Fruit fly (Drosophila melanogaster): Measurements from ENCODE around the gene Prosbeta4.

The Prosbeta4 gene

DNA sequence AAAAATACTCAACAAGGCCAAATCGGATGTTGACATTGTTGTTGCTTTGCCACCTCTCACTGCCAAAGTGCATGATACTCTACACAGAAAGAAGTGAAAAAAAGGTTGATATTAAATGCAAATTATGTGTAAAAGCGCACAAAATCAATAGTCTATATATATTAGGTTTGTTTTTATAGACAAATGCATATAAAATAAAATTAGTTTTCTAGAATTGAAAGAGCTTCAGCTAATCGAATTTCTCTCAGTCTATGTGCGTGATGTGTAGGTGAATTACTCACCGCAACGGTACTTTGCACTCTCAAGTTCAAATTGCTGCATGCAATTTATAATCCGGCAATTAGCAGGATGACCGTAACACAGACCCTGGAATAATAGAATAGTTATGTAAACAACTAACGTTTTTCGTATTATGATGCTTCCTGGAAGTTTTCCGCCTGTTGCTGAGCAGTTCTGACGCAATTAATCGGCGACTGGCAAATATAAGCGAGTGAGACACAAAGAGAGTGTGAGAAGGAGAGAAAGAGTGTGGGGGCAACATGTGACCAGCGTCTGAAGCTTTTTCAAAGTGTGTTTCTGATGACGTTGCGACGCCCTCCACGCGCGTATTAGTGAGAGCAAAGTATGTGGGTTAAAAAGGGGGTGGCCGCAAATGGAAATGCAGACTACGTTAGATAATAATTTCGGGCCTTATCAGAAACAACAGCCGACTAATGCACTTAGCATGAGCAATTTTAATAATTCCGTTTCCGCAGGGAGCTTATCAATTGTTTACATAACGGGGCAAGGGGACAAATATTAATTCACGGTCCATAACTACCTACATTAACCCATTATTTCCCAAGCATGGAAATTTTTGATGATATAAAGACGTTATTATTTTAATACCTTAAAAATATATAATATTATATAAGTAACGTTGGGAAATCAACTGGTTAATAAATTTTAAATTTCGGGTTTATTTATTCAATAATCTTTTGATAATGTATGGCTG is 10.9 kb downstream of the Prosbeta4 start (continued):
- no peak for TF ChIP-seq hkb (optimal IDR thresholded peaks at IDR 0.05)
- peak; percentile 94 for TF ChIP-seq hkb (GFP tag; IDR thresholded peaks at IDR 0.05)
- TF ChIP-seq Drgx (GFP tag; IDR thresholded peaks at IDR 0.05): peak; percentile 97
- peak; percentile 67 for TF ChIP-seq shn (GFP tag; optimal IDR thresholded peaks at IDR 0.05)
- no peak for TF ChIP-seq CG8478 (optimal IDR thresholded peaks at IDR 0.05)
- peak; percentile 51 for TF ChIP-seq CG7786 (GFP tag; optimal IDR thresholded peaks at IDR 0.05)
- peak; percentile 98 for TF ChIP-seq Awh (GFP tag; IDR thresholded peaks at IDR 0.05)
- TF ChIP-seq CG8281 (tag; optimal IDR thresholded peaks at IDR 0.05): peak; percentile 71
- peak; percentile 85 for TF ChIP-seq jing (GFP tag; optimal IDR thresholded peaks at IDR 0.05)
- peak; percentile 91 for TF ChIP-seq sob (GFP tag; IDR thresholded peaks at IDR 0.05)
- peak; percentile 81 for TF ChIP-seq danr (GFP tag; IDR thresholded peaks at IDR 0.05)
- peak; percentile 59 for TF ChIP-seq org-1 (GFP tag; optimal IDR thresholded peaks at IDR 0.05)
- TF ChIP-seq CG6654 (GFP tag; optimal IDR thresholded peaks at IDR 0.05): peak; percentile 76
- TF ChIP-seq CG30403 (GFP tag; optimal IDR thresholded peaks at IDR 0.05): peak; percentile 94
- TF ChIP-seq sens (GFP tag): peak; percentile 98
- peak; percentile 91 for TF ChIP-seq Rx (GFP tag; IDR thresholded peaks at IDR 0.05)
- TF ChIP-seq Adf1 (GFP tag; IDR thresholded peaks at IDR 0.05): peak; percentile 67
- TF ChIP-seq fru (optimal IDR thresholded peaks at IDR 0.05): no peak
- TF ChIP-seq lola (GFP tag; optimal IDR thresholded peaks at IDR 0.05): peak in 1 of 3 experiments; percentile 65
- TF ChIP-seq Ada2b (GFP tag; IDR thresholded peaks at IDR 0.05): peak; percentile 87
- TF ChIP-seq CG10959 (GFP tag; IDR thresholded peaks at IDR 0.05): peak; percentile 93
- TF ChIP-seq CG18764 (GFP tag; optimal IDR thresholded peaks at IDR 0.05): peak; percentile 91
- peak; percentile 36 for TF ChIP-seq Usf (GFP tag; optimal IDR thresholded peaks at IDR 0.05)
- peak; percentile 88 for TF ChIP-seq croc (GFP tag; conservative IDR thresholded peaks at IDR 0.05)
- TF ChIP-seq ci (GFP tag; IDR thresholded peaks at IDR 0.05): peak; percentile 97
- peak; percentile 77 for TF ChIP-seq Hr3 (GFP tag; optimal IDR thresholded peaks at IDR 0.05)
- TF ChIP-seq CG5180 (GFP tag; optimal IDR thresholded peaks at IDR 0.05): peak; percentile 82
- peak; percentile 78 for TF ChIP-seq CG12299 (tag; optimal IDR thresholded peaks at IDR 0.05)
- TF ChIP-seq onecut (GFP tag; IDR thresholded peaks at IDR 0.05): peak; percentile 88
- TF ChIP-seq CG2875 (GFP tag; optimal IDR thresholded peaks at IDR 0.05): peak; percentile 87
- peak; percentile 57 for TF ChIP-seq CrebB (tag; optimal IDR thresholded peaks at IDR 0.05)
- TF ChIP-seq nerfin-1 (tag; optimal IDR thresholded peaks at IDR 0.05): peak; percentile 87
- TF ChIP-seq row (GFP tag; IDR thresholded peaks at IDR 0.05): peak; percentile 93
- TF ChIP-seq sna (GFP tag; IDR thresholded peaks at IDR 0.05; ENCODE audit: partially characterized antibody): no peak
- peak; percentile 94 for TF ChIP-seq so (GFP tag; IDR thresholded peaks at IDR 0.05)
- peak; percentile 57 for TF ChIP-seq cg (GFP tag; optimal IDR thresholded peaks at IDR 0.05)
- TF ChIP-seq CG14860 (GFP tag; IDR thresholded peaks at IDR 0.05; ENCODE audit: partially characterized antibody): no peak
- no peak for TF ChIP-seq h (optimal IDR thresholded peaks at IDR 0.05)
- TF ChIP-seq lilli (GFP tag; optimal IDR thresholded peaks at IDR 0.05): peak; percentile 88
- peak; percentile 93 for TF ChIP-seq Atf6 (GFP tag; IDR thresholded peaks at IDR 0.05)
- TF ChIP-seq Bdp1 (GFP tag; optimal IDR thresholded peaks at IDR 0.05): peak; percentile 35
- peak; percentile 61 for TF ChIP-seq psq (GFP tag; optimal IDR thresholded peaks at IDR 0.05)
- TF ChIP-seq CG15073 (GFP tag; optimal IDR thresholded peaks at IDR 0.05): peak; percentile 42
- TF ChIP-seq nmo (GFP tag; optimal IDR thresholded peaks at IDR 0.05): peak; percentile 95
- peak; percentile 55 for TF ChIP-seq grn (GFP tag; optimal IDR thresholded peaks at IDR 0.05)
- TF ChIP-seq crp (GFP tag; optimal IDR thresholded peaks at IDR 0.05): peak in 1 of 2 experiments; percentile 47
- peak; percentile 91 for TF ChIP-seq Oaz (GFP tag; IDR thresholded peaks at IDR 0.05)
- TF ChIP-seq Nf-YA (GFP tag; IDR thresholded peaks at IDR 0.05): peak; percentile 89
- peak in 1 of 3 experiments; percentile 79 for TF ChIP-seq Stat92E (GFP tag; optimal IDR thresholded peaks at IDR 0.05)

All from whole organism, embryonic.